Worm (Caenorhabditis elegans) whole organism, L2 larva: ENCODE data around the gene hda-6.

Experiments used
- ceh-16 ChIP-seq: fragments of 150-350 bp; optimal IDR thresholded peaks from 2 replicates; lab custom pipeline; 2014; ENCODE audit warnings: missing biosample characterization, missing genetic modification characterization
- ceh-82 ChIP-seq: fragments of 150-350 bp; optimal IDR thresholded peaks from 2 replicates; lab custom pipeline; 2014; ENCODE audit warnings: missing biosample characterization, missing genetic modification characterization
- gmeb-1 ChIP-seq: fragments of 150-350 bp; optimal IDR thresholded peaks from 2 replicates; lab custom pipeline; 2014; ENCODE audit warnings: missing biosample characterization, missing genetic modification characterization
- lin-13 ChIP-seq: fragments of 150-350 bp; optimal IDR thresholded peaks from 2 replicates; lab custom pipeline; 2014; ENCODE audit warnings: missing biosample characterization, missing genetic modification reagents, missing genetic modification characterization
- lin-39 ChIP-seq: fragments of 150-350 bp; optimal IDR thresholded peaks from 2 replicates; lab custom pipeline; 2014; ENCODE audit warnings: missing biosample characterization, missing genetic modification reagents, missing genetic modification characterization
- mdl-1 ChIP-seq, 2 experiments: fragments of 150-350 bp in 1 of 2; sonication (generic microtip) in 1 of 2; optimal IDR thresholded peaks; 2 replicates each; lab custom pipeline; 2017; ENCODE audit warnings: missing biosample characterization in 2 of 2, missing genetic modification characterization in 2 of 2
- nhr-23 ChIP-seq: fragments of 150-350 bp; optimal IDR thresholded peaks from 2 replicates; lab custom pipeline; 2014; ENCODE audit warnings: missing biosample characterization, missing genetic modification reagents, missing genetic modification characterization
- skn-1 ChIP-seq: sonication (generic microtip); optimal IDR thresholded peaks from 2 replicates; lab custom pipeline; 2017; ENCODE audit warnings: missing biosample characterization, missing genetic modification characterization
- sma-3 ChIP-seq: sonication (generic microtip); optimal IDR thresholded peaks from 2 replicates; lab custom pipeline; 2016; ENCODE audit warnings: missing genetic modification reagents, missing genetic modification characterization, missing compliant biosample characterization
- unc-39 ChIP-seq: fragments of 150-350 bp; optimal IDR thresholded peaks from 2 replicates; lab custom pipeline; 2014; ENCODE audit warnings: missing biosample characterization, missing genetic modification characterization
- ztf-11 ChIP-seq: sonication (generic microtip); optimal IDR thresholded peaks from 2 replicates; lab custom pipeline; 2017; ENCODE audit warnings: missing biosample characterization, missing genetic modification characterization
- ztf-4 ChIP-seq: fragments of 150-350 bp; optimal IDR thresholded peaks from 2 replicates; lab custom pipeline; 2014; ENCODE audit warnings: missing biosample characterization, missing genetic modification characterization

- no peak for TF ChIP-seq skn-1 (tag; lab: Kevin White, UChicago)
- no peak for TF ChIP-seq nhr-23 (tag; lab: Kevin White, UChicago)
- no peak for TF ChIP-seq ceh-16 (tag; lab: Kevin White, UChicago)
- TF ChIP-seq mdl-1 (tag; optimal IDR thresholded peaks at IDR 0.05; lab: Kevin White, UChicago): peak in 1 of 2 experiments; percentile 29
- TF ChIP-seq unc-39: no peak
- TF ChIP-seq ztf-11: no peak
- no peak for TF ChIP-seq ceh-82
- TF ChIP-seq lin-13 (GFP tag; lab: Kevin White, UChicago): peak; percentile 59
- TF ChIP-seq lin-39 (tag; lab: Kevin White, UChicago): no peak
- TF ChIP-seq gmeb-1: peak; percentile 80
- peak; percentile 64 for TF ChIP-seq sma-3 (GFP tag; lab: Kevin White, UChicago)
- no peak for TF ChIP-seq ztf-4 (tag; lab: Kevin White, UChicago)
These were observed at the start of gene hda-6, which contains the start of gene F41H10.4 for ce11 chrIV:5364135-5364609.
